Fruit fly (Drosophila melanogaster): ENCODE measurements around the gene AsnRS.

The AsnRS gene

DNA sequence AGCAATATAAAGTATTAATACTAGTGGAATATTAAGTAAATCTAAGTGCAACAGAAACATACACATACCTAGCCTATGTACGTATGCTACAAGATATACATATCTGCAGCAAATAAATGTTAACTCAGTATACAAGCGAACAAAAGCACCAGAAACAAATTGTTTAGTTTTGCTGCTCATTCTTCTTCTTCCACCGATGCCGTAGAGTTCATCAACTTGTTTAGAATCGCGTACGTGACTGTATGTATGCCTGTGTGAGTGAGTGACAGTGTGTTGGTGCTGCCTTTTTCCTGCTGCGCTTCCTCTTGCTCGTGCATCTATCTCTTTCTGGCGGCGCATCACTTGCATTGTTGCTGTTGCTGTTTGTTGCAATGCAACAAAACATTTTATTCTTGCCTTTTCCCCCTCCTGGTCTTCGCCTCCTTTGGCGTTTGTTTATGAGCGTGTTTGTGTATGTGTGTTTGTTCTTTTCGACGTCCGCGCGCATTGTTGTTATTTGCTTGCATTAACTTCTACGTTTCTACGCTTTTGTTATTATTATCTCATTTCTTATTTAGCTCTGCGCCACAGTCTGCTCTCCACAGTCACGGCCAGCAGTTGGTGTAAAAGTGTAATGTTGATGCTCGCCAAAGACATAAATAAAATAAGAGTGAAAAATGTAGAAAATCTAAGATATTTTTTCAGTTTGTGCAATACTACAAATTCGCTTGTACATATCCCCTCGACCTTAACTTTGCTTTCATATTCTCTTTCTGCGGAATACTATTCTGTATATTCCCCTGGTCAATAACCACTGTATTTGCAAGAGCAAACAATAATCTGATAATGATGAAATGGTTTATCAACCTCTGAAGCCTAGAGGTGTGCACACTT is 27.2 kb upstream of the AsnRS start (continued):
- no peak; the same call in 1 of the 2 replicates for TF ChIP-seq CG11294 (GFP tag; IDR thresholded peaks at IDR 0.05)
- TF ChIP-seq CG6808 (GFP tag; optimal IDR thresholded peaks at IDR 0.05): peak; percentile 52
- peak; percentile 41 for TF ChIP-seq Ets21C (GFP tag; optimal IDR thresholded peaks at IDR 0.05)
- TF ChIP-seq CG6276 (GFP tag; optimal IDR thresholded peaks at IDR 0.05): peak; percentile 57
- peak; percentile 63 for TF ChIP-seq topi (GFP tag; optimal IDR thresholded peaks at IDR 0.05)
- TF ChIP-seq vri (GFP tag; optimal IDR thresholded peaks at IDR 0.05): peak; percentile 86
- peak; percentile 37 for TF ChIP-seq CG4318 (GFP tag; optimal IDR thresholded peaks at IDR 0.05)
- TF ChIP-seq CG8632 (GFP tag; optimal IDR thresholded peaks at IDR 0.05): peak; percentile 56
- peak; percentile 42 for TF ChIP-seq net (GFP tag; optimal IDR thresholded peaks at IDR 0.05)
- TF ChIP-seq dsx (GFP tag; optimal IDR thresholded peaks at IDR 0.05; ENCODE audit: poor library complexity, severe bottlenecking): peak; percentile 43

DNA sequence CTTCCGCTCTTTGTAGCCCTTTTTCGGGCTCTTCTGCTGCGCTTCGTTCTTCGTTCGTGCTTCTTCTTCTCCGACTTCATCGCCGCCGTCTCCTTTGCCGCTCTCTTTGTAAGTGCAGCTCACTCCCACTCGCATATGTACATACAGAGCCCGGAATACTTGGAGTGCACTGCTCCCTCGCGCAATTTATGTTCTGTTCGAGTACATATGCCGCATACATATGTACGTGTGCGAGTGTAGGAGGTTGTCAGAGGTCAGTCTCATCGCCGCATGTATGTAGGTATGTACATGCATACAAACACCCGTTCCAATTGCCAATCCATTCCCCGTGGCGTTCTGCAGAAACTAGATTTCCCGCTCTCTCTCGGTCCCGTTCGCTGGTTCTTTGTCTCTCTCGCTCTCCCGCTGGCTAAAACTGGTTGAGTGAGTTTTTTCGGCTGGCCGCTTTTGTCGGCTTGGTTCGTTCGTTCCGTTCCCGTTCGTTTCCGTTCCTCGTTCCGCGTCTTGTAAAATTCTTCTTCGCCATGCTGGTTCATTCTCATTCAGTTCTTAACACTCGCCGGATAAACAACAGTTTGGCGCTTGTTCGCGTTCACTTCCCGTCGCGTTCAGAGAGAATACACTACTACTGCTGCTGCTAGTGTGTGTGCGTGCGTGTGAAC is 26.4 kb upstream of the AsnRS start:
- no peak for TF ChIP-seq spab (GFP tag; optimal IDR thresholded peaks at IDR 0.05)
- TF ChIP-seq CG10669 (GFP tag; optimal IDR thresholded peaks at IDR 0.05): peak; percentile 30
- no peak for TF ChIP-seq CG8632 (GFP tag; optimal IDR thresholded peaks at IDR 0.05)
- TF ChIP-seq CG1621 (tag; optimal IDR thresholded peaks at IDR 0.05): peak; percentile 60
- TF ChIP-seq Smox (GFP tag; optimal IDR thresholded peaks at IDR 0.05): peak; percentile 35
- no peak for TF ChIP-seq CG31627 (GFP tag; optimal IDR thresholded peaks at IDR 0.05)
- TF ChIP-seq Sox15 (GFP tag; optimal IDR thresholded peaks at IDR 0.05): no peak
- TF ChIP-seq CG6808 (GFP tag; optimal IDR thresholded peaks at IDR 0.05): no peak
- no peak for TF ChIP-seq OdsH (GFP tag; optimal IDR thresholded peaks at IDR 0.05)
- TF ChIP-seq eg (GFP tag; IDR thresholded peaks at IDR 0.05): peak; percentile 24; the same call in 2 of the 3 replicates
- TF ChIP-seq CG7368 (GFP tag; optimal IDR thresholded peaks at IDR 0.05): peak; percentile 39
- TF ChIP-seq Ets96B (tag; optimal IDR thresholded peaks at IDR 0.05): peak; percentile 19
- peak; percentile 61 for TF ChIP-seq net (GFP tag; optimal IDR thresholded peaks at IDR 0.05)
- peak; percentile 56 for TF ChIP-seq Met (GFP tag; optimal IDR thresholded peaks at IDR 0.05)
- TF ChIP-seq CG4318 (GFP tag; optimal IDR thresholded peaks at IDR 0.05): no peak
- peak; percentile 86 for TF ChIP-seq Eip78C (GFP tag)
- peak; percentile 18 for TF ChIP-seq achi (GFP tag; optimal IDR thresholded peaks at IDR 0.05)
- peak; percentile 42; the same call in 2 of the 3 replicates for TF ChIP-seq CG6163 (GFP tag; IDR thresholded peaks at IDR 0.05)
- no peak for TF ChIP-seq CG8119 (GFP tag; IDR thresholded peaks at IDR 0.05)
- TF ChIP-seq cyc (GFP tag; optimal IDR thresholded peaks at IDR 0.05): no peak
- TF ChIP-seq CG9139 (GFP tag; optimal IDR thresholded peaks at IDR 0.05): peak; percentile 68
- TF ChIP-seq Hr38 (GFP tag; optimal IDR thresholded peaks at IDR 0.05): no peak
- TF ChIP-seq CG32006 (GFP tag; optimal IDR thresholded peaks at IDR 0.05): no peak
- TF ChIP-seq esn (GFP tag; optimal IDR thresholded peaks at IDR 0.05): no peak
- peak; percentile 49 for TF ChIP-seq Lpt (GFP tag; optimal IDR thresholded peaks at IDR 0.05)
- peak; percentile 76 for TF ChIP-seq CG6854 (GFP tag; optimal IDR thresholded peaks at IDR 0.05)
- no peak for TF ChIP-seq Ets21C (GFP tag; optimal IDR thresholded peaks at IDR 0.05)
- no peak for TF ChIP-seq acj6 (GFP tag; optimal IDR thresholded peaks at IDR 0.05)
- no peak for TF ChIP-seq CG11902 (GFP tag; optimal IDR thresholded peaks at IDR 0.05)
- TF ChIP-seq CG3919 (GFP tag; optimal IDR thresholded peaks at IDR 0.05): peak; percentile 74
- no peak for TF ChIP-seq Hr39 (GFP tag; optimal IDR thresholded peaks at IDR 0.05)
- peak; percentile 59 for TF ChIP-seq vri (GFP tag; optimal IDR thresholded peaks at IDR 0.05)
- peak; percentile 93 for TF ChIP-seq svp (GFP tag)
- no peak for TF ChIP-seq fkh (GFP tag; optimal IDR thresholded peaks at IDR 0.05)
- peak; percentile 60 for TF ChIP-seq Eip75B (GFP tag; optimal IDR thresholded peaks at IDR 0.05)
- peak; percentile 68 to 74 for TF ChIP-seq ss (GFP tag; optimal IDR thresholded peaks at IDR 0.05)
- TF ChIP-seq salr (GFP tag; optimal IDR thresholded peaks at IDR 0.05): peak in 1 of 2 experiments; percentile 29
- TF ChIP-seq Sox14 (GFP tag; optimal IDR thresholded peaks at IDR 0.05): peak; percentile 77
- peak; percentile 29 for TF ChIP-seq Eip93F (GFP tag; optimal IDR thresholded peaks at IDR 0.05)
- peak; percentile 26 for TF ChIP-seq CG6792 (GFP tag; optimal IDR thresholded peaks at IDR 0.05)
- TF ChIP-seq CG11762 (GFP tag; optimal IDR thresholded peaks at IDR 0.05; ENCODE audit: insufficient read depth): no peak
- TF ChIP-seq CG6276 (GFP tag; optimal IDR thresholded peaks at IDR 0.05): peak; percentile 30
- TF ChIP-seq CG11294 (GFP tag; IDR thresholded peaks at IDR 0.05): no peak

All from whole organism, prepupa.